Worm (Caenorhabditis elegans) whole organism, L4 larva: ENCODE data around the gene K09C4.1.

ENCODE experiments used
- F26F4.8 ChIP-seq: fragments of 200-800 bp; sonication (Bioruptor generic); conservative IDR thresholded peaks from 2 replicates; pipeline ENCODE4 v1.3.6; 2022; ENCODE audit warnings: missing genetic modification characterization, missing compliant biosample characterization
- F49E8.2 ChIP-seq: sonication (generic microtip); optimal IDR thresholded peaks from 2 replicates; lab custom pipeline; 2016; ENCODE audit warnings: missing compliant biosample characterization, mild to moderate bottlenecking, missing genetic modification characterization, borderline replicate concordance
- T20F7.1 ChIP-seq: fragments of 200-800 bp; sonication (Bioruptor generic); optimal IDR thresholded peaks from 2 replicates; lab custom pipeline; 2018; ENCODE audit warnings: mild to moderate bottlenecking, missing genetic modification characterization, missing compliant biosample characterization
- T26A8.4 ChIP-seq: fragments of 200-800 bp; sonication (Bioruptor generic); IDR thresholded peaks from 2 replicates; pipeline ENCODE4 v1.3.6; 2022; ENCODE audit warnings: missing genetic modification characterization, missing compliant biosample characterization
- aha-1 ChIP-seq: fragments of 150-350 bp; peaks from one replicate; lab custom pipeline; 2014; ENCODE audit warnings: missing biosample characterization, missing genetic modification characterization
- aly-2 ChIP-seq: sonication (generic microtip); optimal IDR thresholded peaks from 2 replicates; lab custom pipeline; 2018; ENCODE audit warnings: missing biosample characterization, missing genetic modification characterization
- ceh-20 ChIP-seq: fragments of 200-800 bp; sonication (Bioruptor generic); IDR thresholded peaks from 2 replicates; pipeline ENCODE4 v1.3.6; 2022; ENCODE audit warnings: missing genetic modification reagents, missing genetic modification characterization, missing compliant biosample characterization
- ceh-28 ChIP-seq: fragments of 150-350 bp; optimal IDR thresholded peaks from 2 replicates; lab custom pipeline; 2014; ENCODE audit warnings: missing biosample characterization, missing genetic modification reagents, missing genetic modification characterization
- ceh-44 ChIP-seq: fragments of 200-800 bp; sonication (Bioruptor generic); IDR thresholded peaks from 2 replicates; pipeline ENCODE4 v1.3.6; 2022; ENCODE audit warnings: missing genetic modification reagents, missing genetic modification characterization, missing compliant biosample characterization
- cey-2 ChIP-seq: sonication (generic microtip); optimal IDR thresholded peaks from 3 replicates; lab custom pipeline; 2017; ENCODE audit warnings: missing genetic modification characterization, mild to moderate bottlenecking, missing compliant biosample characterization, antibody characterized with exemption, borderline replicate concordance; ENCODE audit not compliant: insufficient read depth
- daf-16 ChIP-seq, 3 experiments: sonication (generic microtip); optimal IDR thresholded peaks; 2 replicates each; lab custom pipeline; 2016 to 2017; ENCODE audit warnings: missing genetic modification characterization in 3 of 3, missing genetic modification reagents in 3 of 3, mild to moderate bottlenecking in 2 of 3, missing compliant biosample characterization in 2 of 3, missing biosample characterization in 1 of 3, moderate library complexity in 1 of 3
- dmd-8 ChIP-seq: fragments of 200-800 bp; sonication (Bioruptor generic); IDR thresholded peaks from 2 replicates; pipeline ENCODE4 v1.3.6; 2022; ENCODE audit warnings: missing genetic modification characterization, missing compliant biosample characterization
- duxl-1 ChIP-seq: sonication (generic microtip); optimal IDR thresholded peaks from 2 replicates; lab custom pipeline; 2016; ENCODE audit warnings: mild to moderate bottlenecking, missing genetic modification characterization, moderate library complexity, missing compliant biosample characterization; ENCODE audit not compliant: poor library complexity
- egl-27 ChIP-seq: sonication (generic microtip); optimal IDR thresholded peaks from 3 replicates; lab custom pipeline; 2017; ENCODE audit warnings: missing biosample characterization, missing genetic modification reagents, missing genetic modification characterization
- hlh-11 ChIP-seq: fragments of 200-800 bp; sonication (Bioruptor generic); optimal IDR thresholded peaks from 2 replicates; lab custom pipeline; 2018; ENCODE audit warnings: mild to moderate bottlenecking, missing genetic modification characterization, missing compliant biosample characterization
- lim-7 ChIP-seq: fragments of 200-800 bp; sonication (Bioruptor generic); IDR thresholded peaks from 2 replicates; pipeline ENCODE4 v1.3.6; 2022; ENCODE audit warnings: missing genetic modification characterization, missing compliant biosample characterization
- lin-15B ChIP-seq: fragments of 150-350 bp; sonication (generic microtip); optimal IDR thresholded peaks from 3 replicates; lab custom pipeline; 2014; ENCODE audit warnings: missing biosample characterization, missing genetic modification characterization
- lin-39 ChIP-seq: fragments of 150-350 bp; optimal IDR thresholded peaks from 2 replicates; lab custom pipeline; 2014; ENCODE audit warnings: missing biosample characterization, missing genetic modification reagents, missing genetic modification characterization
- lsy-2 ChIP-seq, 2 experiments: fragments of 150-350 bp in 1 of 2; sonication (generic microtip) in 1 of 2; optimal IDR thresholded peaks; 2 replicates each; lab custom pipeline; 2014 to 2017; ENCODE audit warnings: missing biosample characterization in 2 of 2, missing genetic modification characterization in 2 of 2
- madf-5 ChIP-seq, 2 experiments: fragments of 200-800 bp; sonication (Bioruptor generic); IDR thresholded peaks; 2 replicates each; pipeline ENCODE4 v1.3.6; 2022; ENCODE audit warnings: missing compliant biosample characterization in 2 of 2, missing genetic modification characterization in 2 of 2
- mep-1 ChIP-seq: fragments of 150-350 bp; sonication (generic microtip); optimal IDR thresholded peaks from 3 replicates; lab custom pipeline; 2014; ENCODE audit warnings: missing biosample characterization, missing genetic modification characterization
- mxl-3 ChIP-seq: fragments of 200-800 bp; sonication (Bioruptor generic); optimal IDR thresholded peaks from 2 replicates; lab custom pipeline; 2018; ENCODE audit warnings: mild to moderate bottlenecking, missing genetic modification characterization, missing compliant biosample characterization
- nhr-102 ChIP-seq: sonication (generic microtip); optimal IDR thresholded peaks from 2 replicates; lab custom pipeline; 2016; ENCODE audit warnings: mild to moderate bottlenecking, missing genetic modification characterization, moderate library complexity, missing compliant biosample characterization
- nhr-11 ChIP-seq: fragments of 150-350 bp; optimal IDR thresholded peaks from 2 replicates; lab custom pipeline; 2014; ENCODE audit warnings: missing biosample characterization, missing genetic modification characterization
- nhr-25 ChIP-seq: sonication (generic microtip); optimal IDR thresholded peaks from 2 replicates; lab custom pipeline; 2017; ENCODE audit warnings: missing genetic modification characterization, mild to moderate bottlenecking, missing compliant biosample characterization, antibody characterized with exemption, moderate library complexity, borderline replicate concordance; ENCODE audit not compliant: insufficient read depth
- nhr-41 ChIP-seq: fragments of 200-800 bp; sonication (Bioruptor generic); IDR thresholded peaks from 2 replicates; pipeline ENCODE4 v1.3.6; 2022; ENCODE audit warnings: missing genetic modification reagents, missing genetic modification characterization, missing compliant biosample characterization
- nhr-76 ChIP-seq: fragments of 150-350 bp; optimal IDR thresholded peaks from 2 replicates; lab custom pipeline; 2014; ENCODE audit warnings: missing biosample characterization, missing genetic modification characterization
- sdz-12 ChIP-seq: fragments of 200-800 bp; sonication (Bioruptor generic); optimal IDR thresholded peaks from 2 replicates; lab custom pipeline; 2018; ENCODE audit warnings: mild to moderate bottlenecking, missing genetic modification characterization, missing compliant biosample characterization
- set-16 ChIP-seq: fragments of 200-800 bp; sonication (Bioruptor generic); IDR thresholded peaks from 2 replicates; pipeline ENCODE4 v1.3.6; 2022; ENCODE audit warnings: missing genetic modification reagents, missing genetic modification characterization, missing compliant biosample characterization
- snpc-1.2 ChIP-seq: fragments of 200-800 bp; sonication (Bioruptor generic); IDR thresholded peaks from 2 replicates; pipeline ENCODE4 v1.3.6; 2022; ENCODE audit warnings: missing genetic modification reagents, missing genetic modification characterization, missing compliant biosample characterization

K09C4.1 gene

DNA sequence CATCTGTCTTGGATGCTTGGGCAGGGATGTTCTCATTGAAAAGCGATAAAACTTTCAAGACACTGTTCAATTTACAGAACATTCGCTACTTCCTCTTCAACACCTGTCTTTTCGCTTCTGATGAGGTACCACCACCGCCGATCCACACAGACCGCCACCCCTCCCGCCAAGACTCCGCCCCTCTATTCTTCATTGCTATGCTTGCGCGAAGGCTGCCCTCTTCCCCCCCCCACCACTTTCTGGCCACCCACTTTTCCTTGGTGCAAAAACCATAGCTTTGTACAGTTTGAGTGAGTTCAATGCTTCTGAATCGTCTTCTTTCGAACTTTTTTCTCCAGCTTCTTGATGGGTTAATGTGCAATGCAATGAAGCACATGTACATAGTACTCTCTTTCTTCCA, 15.3 kb downstream of the K09C4.1 start:
- TF ChIP-seq T26A8.4 (GFP tag; lab: Robert Waterston, UW), result no peak
- peak; percentile 67 for TF ChIP-seq set-16 (GFP tag; lab: Robert Waterston, UW)

DNA sequence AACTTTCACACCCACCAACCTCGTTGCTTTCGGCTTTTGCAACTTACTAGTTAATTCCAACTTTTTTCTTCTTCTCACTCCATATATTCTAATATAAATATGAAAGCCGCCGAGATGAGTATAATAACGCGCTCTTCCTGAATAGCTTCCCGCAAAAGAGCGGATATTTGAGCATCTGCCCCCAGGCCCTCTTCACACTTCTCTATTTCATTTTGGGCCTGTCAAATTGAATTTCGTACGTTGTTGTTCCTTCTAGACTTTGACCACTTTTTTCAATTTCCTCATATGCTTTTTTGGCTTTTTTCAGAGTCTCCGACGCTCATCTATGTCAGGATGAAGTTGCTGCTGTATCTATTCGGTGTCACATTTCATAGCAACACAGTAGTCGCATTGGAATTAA, 16.3 kb downstream of the K09C4.1 start, which contains the start of gene ddr-2:
ddr-2 (plus strand) TSS at position 301 of the 400 bp plus-strand sequence.
- TF ChIP-seq lim-7 (GFP tag; lab: Robert Waterston, UW) (no peak), dmd-8 (GFP tag; lab: Robert Waterston, UW) (no peak), ceh-44 (GFP tag; lab: Robert Waterston, UW) (no peak), snpc-1.2 (no peak), cey-2 (tag; lab: Kevin White, UChicago) (no peak), duxl-1 (tag; lab: Kevin White, UChicago) (no peak), nhr-76 (tag; lab: Kevin White, UChicago) (no peak), T26A8.4 (GFP tag; lab: Robert Waterston, UW) (no peak), madf-5 (GFP tag; IDR thresholded peaks at IDR 0.05; lab: Robert Waterston, UW) (no peak), ceh-20 (GFP tag; lab: Robert Waterston, UW) (no peak), lin-39 (tag; lab: Kevin White, UChicago) (no peak), nhr-102 (tag; lab: Kevin White, UChicago) (no peak), F26F4.8 (GFP tag; lab: Robert Waterston, UW) (no peak)
- TF ChIP-seq, all 104 proteins: peak for 0

DNA sequence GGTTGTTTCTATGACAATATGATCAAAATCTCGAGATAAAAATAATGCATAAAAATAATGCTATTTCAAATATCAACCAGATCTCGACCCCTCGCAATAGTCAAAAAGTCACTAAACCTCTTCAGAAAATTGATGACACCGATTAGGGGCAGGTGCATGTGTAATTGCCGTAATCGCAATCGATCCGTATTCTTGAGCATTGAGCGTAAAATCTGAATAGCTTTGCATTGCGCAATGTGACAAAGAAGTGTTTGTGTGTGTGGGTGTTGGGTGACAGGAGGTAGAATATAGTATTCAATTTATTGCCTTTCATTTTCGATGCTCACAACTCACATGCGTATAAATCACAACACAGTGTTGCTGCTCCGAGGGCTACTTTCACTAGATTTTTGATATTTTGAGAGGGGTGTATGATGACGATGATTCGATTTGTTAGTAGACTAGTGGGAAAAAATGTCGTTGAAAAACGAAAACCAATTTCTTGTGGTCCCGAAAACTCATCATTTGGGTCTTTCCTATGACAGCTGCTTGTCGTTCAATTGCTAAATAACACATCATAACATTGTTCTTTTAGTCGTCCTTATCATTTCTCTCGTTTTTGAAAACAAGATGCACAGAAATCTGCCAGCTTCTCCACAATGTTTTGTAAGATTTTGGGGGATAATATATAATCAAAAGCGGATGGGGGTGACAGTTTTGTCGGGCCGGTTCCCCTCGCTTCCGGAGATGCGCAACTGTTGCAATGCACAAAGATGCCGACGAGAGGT, 17.4 kb downstream of the K09C4.1 start:
- no peak for TF ChIP-seq mep-1 (tag; lab: Kevin White, UChicago)
- no peak for TF ChIP-seq sdz-12
- TF ChIP-seq F49E8.2, result no peak
- no peak for TF ChIP-seq mxl-3 (GFP tag; lab: Kevin White, UChicago)
- no peak for TF ChIP-seq egl-27
- TF ChIP-seq T20F7.1, result no peak
- TF ChIP-seq daf-16 (GFP tag; optimal IDR thresholded peaks at IDR 0.05; lab: Kevin White, UChicago), result peak in 1 of 2 experiments; percentile 63
- no peak for TF ChIP-seq daf-16 (tag; optimal IDR thresholded peaks at IDR 0.05; lab: Kevin White, UChicago)
- TF ChIP-seq ceh-28 (tag; lab: Kevin White, UChicago), result no peak
- no peak for TF ChIP-seq nhr-25 (tag; lab: Kevin White, UChicago)

DNA sequence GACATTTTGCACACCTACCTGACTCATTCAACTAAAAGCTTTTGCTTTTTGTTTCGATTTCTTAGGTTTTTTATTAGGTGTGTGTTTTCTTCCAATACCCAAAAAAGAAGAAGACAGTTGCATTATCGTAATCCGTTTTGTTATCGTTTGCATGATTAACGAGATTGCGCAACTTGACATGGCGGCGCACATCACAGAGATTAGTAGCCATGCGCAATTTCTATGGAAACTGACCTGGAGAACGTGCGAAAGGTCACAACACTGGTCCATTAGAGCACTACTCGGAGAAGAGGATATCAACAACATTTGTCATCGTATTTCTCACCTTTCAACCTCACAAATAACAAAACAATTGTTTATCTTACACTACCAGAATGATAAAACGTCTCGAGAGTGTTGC, 18.1 kb downstream of the K09C4.1 start:
- no peak for TF ChIP-seq nhr-25 (tag; lab: Kevin White, UChicago)
- TF ChIP-seq aha-1 (tag; lab: Kevin White, UChicago), result peak; percentile 43

DNA sequence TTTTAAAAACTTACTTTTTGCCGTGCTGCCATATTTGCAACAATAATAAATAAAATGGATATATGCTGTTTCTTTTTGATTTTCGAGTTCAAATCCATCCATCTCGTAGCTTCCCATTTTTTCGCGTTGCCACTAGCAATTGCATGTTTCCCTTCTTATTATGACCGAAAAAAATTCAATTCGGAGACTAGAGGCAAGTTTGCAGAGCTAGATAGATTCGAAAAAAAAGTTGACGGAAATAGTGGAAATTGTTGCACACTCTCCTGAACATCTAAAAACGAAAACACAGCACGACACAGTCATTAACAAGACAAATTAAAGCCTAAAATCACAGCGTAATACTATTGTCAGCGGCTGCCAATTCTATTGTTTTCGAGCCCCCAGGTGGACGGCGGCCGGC, 27.5 kb downstream of the K09C4.1 start, which contains the start of gene F11D5.6:
F11D5.6 (minus strand) TSS at position 101 of the 400 bp plus-strand sequence.
- TF ChIP-seq lin-39 (tag; lab: Kevin White, UChicago) (no peak), madf-5 (GFP tag; IDR thresholded peaks at IDR 0.05; lab: Robert Waterston, UW) (no peak), lin-15B (tag; lab: Kevin White, UChicago) (no peak), nhr-11 (no peak), nhr-41 (no peak), hlh-11 (tag; lab: Kevin White, UChicago) (no peak), lsy-2 (tag; optimal IDR thresholded peaks at IDR 0.05; lab: Kevin White, UChicago) (no peak), aly-2 (tag; lab: Kevin White, UChicago) (no peak)
